Worm (Caenorhabditis elegans): ENCODE results near the gene F43D2.3.

DNA sequence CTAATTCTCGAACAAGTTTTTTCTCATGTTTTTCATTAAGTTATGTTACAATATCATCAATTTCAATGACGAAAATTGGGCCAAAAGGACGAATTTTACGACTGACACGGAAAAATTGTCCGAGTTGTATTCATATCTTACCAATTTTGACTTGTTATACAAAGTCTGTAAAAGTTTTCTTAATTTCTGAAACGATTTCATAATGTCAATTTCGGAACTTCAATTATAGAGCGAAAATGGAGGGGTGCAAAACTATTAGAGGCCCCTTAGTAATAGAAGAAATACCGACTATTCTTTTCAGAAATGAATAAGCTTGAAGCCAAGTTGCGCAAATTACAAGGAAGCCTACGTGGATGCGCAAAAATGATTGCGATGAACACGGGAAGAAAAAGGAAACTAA, at the start of gene F43D2.3:
- no peak for TF ChIP-seq W03F9.2 (tag; optimal IDR thresholded peaks at IDR 0.05)
- TF ChIP-seq him-1 (tag; optimal IDR thresholded peaks at IDR 0.05): no peak
- no peak for TF ChIP-seq dao-5 (tag; optimal IDR thresholded peaks at IDR 0.05)

All from whole organism, L4/young adult.